Worm (Caenorhabditis elegans): Measurements from ENCODE around the gene cpb-1.
A peak's percentile ranks its signal among the peaks of the same experiment; 100 is the strongest.

The cpb-1 gene

DNA sequence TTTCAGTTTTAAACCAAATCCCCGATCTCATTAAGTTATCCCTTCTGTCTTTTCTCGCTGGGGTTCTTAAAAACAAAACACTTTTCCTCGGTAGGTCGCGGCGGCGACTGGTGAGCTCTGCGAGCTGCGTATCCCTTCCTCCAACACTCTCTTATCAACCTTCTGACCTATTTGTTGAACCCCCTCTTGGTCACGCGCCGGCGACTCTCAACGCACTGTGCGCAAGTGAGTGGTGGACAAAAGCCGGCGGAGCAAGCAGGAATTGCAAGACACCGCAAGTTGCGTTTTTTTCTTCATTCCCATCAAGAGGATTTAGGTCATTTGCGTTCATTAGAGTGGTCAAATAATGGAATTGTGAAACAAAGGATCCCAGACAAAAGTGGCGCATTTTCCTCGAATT is 31.7 kb downstream of the cpb-1 start (continued):
- no peak for TF ChIP-seq pax-3 (tag; optimal IDR thresholded peaks at IDR 0.05)
- TF ChIP-seq nhr-85 (tag), result no peak
- TF ChIP-seq snu-23 (GFP tag; optimal IDR thresholded peaks at IDR 0.05), result no peak
- no peak for TF ChIP-seq tlp-1 (tag; optimal IDR thresholded peaks at IDR 0.05)
- TF ChIP-seq mef-2 (tag; optimal IDR thresholded peaks at IDR 0.05), result no peak
- TF ChIP-seq pag-3 (tag; optimal IDR thresholded peaks at IDR 0.05; ENCODE audit: borderline replicate concordance, insufficient read depth), result no peak
- peak; percentile 64 for TF ChIP-seq lin-14 (GFP tag; optimal IDR thresholded peaks at IDR 0.05)
- TF ChIP-seq ama-1 (optimal IDR thresholded peaks at IDR 0.05), result no peak
- 0 out of 2 replicates have a peak, but pooled peaks have one; percentile 12 for TF ChIP-seq nhr-19 (GFP tag; conservative IDR thresholded peaks at IDR 0.05)
- TF ChIP-seq C04F5.9 (tag; optimal IDR thresholded peaks at IDR 0.05), result no peak
- TF ChIP-seq nhr-71 (tag; optimal IDR thresholded peaks at IDR 0.05), result peak; percentile 51
- TF ChIP-seq ceh-82 (tag; optimal IDR thresholded peaks at IDR 0.05), result no peak
- peak in 1 of 2 experiments; percentile 18 for TF ChIP-seq lin-35 (GFP tag; optimal IDR thresholded peaks at IDR 0.05)

DNA sequence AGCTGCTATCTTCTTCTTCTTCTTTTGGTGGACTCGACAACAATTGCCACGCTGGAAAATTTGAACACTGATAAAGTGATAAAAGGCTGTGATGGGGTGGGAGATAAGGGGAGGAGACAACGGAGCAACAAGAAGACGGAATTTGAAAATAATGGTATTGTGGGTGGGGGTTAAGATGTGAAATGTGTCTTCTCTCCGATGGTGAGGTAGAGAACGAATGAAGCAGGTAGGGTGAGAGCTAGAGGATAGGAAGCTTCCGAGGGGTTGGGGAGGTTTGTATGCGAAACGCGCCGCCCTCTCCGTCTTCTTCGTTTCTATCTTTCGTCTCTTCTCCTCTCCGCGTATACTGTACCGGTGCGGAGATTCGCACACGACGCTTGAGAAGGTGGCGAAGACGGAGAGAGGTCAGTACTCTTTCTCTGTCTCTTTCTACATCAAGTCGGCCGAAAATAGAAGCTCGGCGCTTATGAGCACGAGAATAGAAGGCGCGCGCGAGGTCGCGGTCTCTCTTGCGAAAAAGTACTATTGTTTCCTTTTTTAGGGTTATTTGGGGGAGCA is 33.4 kb downstream of the cpb-1 start, which contains the start of gene chtb-1:
chtb-1 (minus strand) TSS at position 51 of the 558 bp plus-strand sequence.
- TF ChIP-seq aly-2 (tag; optimal IDR thresholded peaks at IDR 0.05) (no peak), lin-14 (GFP tag; optimal IDR thresholded peaks at IDR 0.05) (no peak), elt-3 (tag; optimal IDR thresholded peaks at IDR 0.05) (no peak), ets-5 (GFP tag; IDR thresholded peaks at IDR 0.05) (no peak), ceh-8 (GFP tag; optimal IDR thresholded peaks at IDR 0.05) (no peak), zip-4 (GFP tag; optimal IDR thresholded peaks at IDR 0.05) (no peak), nhr-19 (GFP tag; conservative IDR thresholded peaks at IDR 0.05) (no peak), unc-62 (GFP tag; optimal IDR thresholded peaks at IDR 0.05) (no peak), ceh-82 (tag; optimal IDR thresholded peaks at IDR 0.05) (no peak), unc-98 (GFP tag; IDR thresholded peaks at IDR 0.05) (no peak), aha-1 (tag; optimal IDR thresholded peaks at IDR 0.05) (no peak)

DNA sequence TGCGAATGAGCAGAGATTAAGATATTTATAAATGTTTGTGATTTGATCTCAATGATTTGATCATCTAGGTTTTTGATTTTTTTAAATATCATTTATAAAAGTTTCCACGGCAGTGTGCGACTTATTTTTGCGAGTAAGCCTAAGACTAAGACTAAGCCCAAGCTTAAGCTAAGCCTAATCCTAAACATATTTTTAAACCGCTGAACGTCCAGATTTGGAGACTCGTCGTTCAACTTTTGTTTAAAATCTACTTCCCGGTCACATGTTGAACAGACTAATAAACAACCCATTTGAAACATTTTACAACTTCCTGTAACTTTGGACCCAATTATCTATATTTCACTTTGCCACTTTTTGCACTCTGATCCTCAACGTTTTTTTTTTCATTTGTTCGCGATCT is 37.0 kb downstream of the cpb-1 start, which contains the start of gene K04H4.5:
K04H4.5 (plus strand) TSS at position 301 of the 400 bp plus-strand sequence.
- TF ChIP-seq blmp-1 (tag; optimal IDR thresholded peaks at IDR 0.05) (no peak), ceh-88 (GFP tag; IDR thresholded peaks at IDR 0.05) (no peak), Y116A8C.19 (tag; optimal IDR thresholded peaks at IDR 0.05; ENCODE audit: borderline replicate concordance) (no peak), efl-3 (GFP tag; optimal IDR thresholded peaks at IDR 0.05) (no peak), ces-1 (GFP tag; optimal IDR thresholded peaks at IDR 0.05) (no peak), unc-86 (tag; optimal IDR thresholded peaks at IDR 0.05) (no peak)

DNA sequence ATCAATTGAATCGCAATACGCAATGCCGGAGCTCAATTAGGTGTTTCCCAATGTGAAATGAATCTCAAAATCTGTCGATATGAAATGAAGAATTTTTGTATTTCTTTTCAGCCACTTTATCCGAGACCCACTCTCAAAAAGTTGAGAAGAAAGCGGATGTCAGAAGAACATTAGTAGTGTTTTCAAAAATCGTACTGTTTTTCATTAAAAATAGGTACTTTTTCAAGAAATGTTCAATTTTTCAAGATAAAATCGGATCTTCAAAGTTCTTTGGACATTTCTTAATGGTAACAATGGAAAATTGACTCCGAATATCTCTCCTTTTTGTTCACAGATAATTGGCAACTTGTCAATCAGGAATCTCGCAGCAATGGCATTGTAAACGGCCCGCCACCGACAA is 39.1 kb downstream of the cpb-1 start, which contains the start of gene flp-25:
flp-25 (plus strand) TSS at position 301 of the 400 bp plus-strand sequence.
- TF ChIP-seq pqm-1 (tag; optimal IDR thresholded peaks at IDR 0.05), result no peak
- TF ChIP-seq blmp-1 (tag; optimal IDR thresholded peaks at IDR 0.05), result no peak
- no peak for TF ChIP-seq mep-1 (tag; optimal IDR thresholded peaks at IDR 0.05)
- TF ChIP-seq ces-1 (GFP tag; optimal IDR thresholded peaks at IDR 0.05), result no peak
- no peak for TF ChIP-seq lsy-2 (tag; optimal IDR thresholded peaks at IDR 0.05)
- no peak for TF ChIP-seq rnt-1 (tag; optimal IDR thresholded peaks at IDR 0.05)
- TF ChIP-seq unc-62 (GFP tag; optimal IDR thresholded peaks at IDR 0.05), result no peak
- no peak for TF ChIP-seq sup-37 (GFP tag; optimal IDR thresholded peaks at IDR 0.05)
- TF ChIP-seq aly-2 (tag; optimal IDR thresholded peaks at IDR 0.05), result no peak
- no peak for TF ChIP-seq snu-23 (GFP tag; optimal IDR thresholded peaks at IDR 0.05)
- no peak for TF ChIP-seq nhr-19 (GFP tag; conservative IDR thresholded peaks at IDR 0.05)
- TF ChIP-seq hlh-17 (GFP tag; optimal IDR thresholded peaks at IDR 0.05; ENCODE audit: borderline replicate concordance), result no peak
- no peak for TF ChIP-seq egl-27 (tag; optimal IDR thresholded peaks at IDR 0.05)
- TF ChIP-seq xbp-1 (tag; optimal IDR thresholded peaks at IDR 0.05), result no peak
